Worm (Caenorhabditis elegans): ENCODE measurements around the gene F49F1.10.

F49F1.10 gene

DNA sequence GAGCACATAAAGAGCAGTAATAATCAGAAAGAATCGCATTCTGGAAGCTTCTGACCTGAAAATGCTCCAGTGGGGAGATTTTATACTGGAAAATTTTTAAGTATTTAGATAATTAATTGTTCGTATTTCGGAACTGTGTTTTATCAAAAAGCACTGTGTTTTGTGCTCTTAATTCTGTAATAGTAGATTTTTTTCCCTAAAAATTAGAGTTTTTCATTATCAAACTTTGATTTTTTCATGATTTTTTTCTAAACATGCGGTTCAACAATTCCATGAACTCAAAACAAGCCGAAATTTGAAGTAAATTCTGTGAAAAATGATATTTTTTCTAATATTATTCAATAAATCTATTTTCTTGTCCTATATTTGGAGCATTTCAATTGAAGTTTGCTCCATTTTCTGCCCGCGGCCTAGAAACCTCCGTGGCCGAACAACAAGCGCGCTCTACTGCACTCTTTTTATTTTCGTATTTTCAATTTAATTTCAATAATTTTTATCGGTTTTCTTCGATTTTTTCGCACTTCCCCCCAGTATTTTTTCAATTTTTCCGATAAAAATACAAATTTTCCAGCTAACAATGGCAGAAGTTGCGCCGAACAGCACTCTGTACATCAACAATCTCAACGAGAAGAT is 32.7 kb upstream of the F49F1.10 start, which contains the start of the genes K08D10.13 and rnp-2 (continued):
- peak; percentile 54 for TF ChIP-seq swsn-7 (tag; optimal IDR thresholded peaks at IDR 0.05)
- TF ChIP-seq rnt-1 (tag; optimal IDR thresholded peaks at IDR 0.05) = peak; percentile 88
- TF ChIP-seq nhr-84 (tag; optimal IDR thresholded peaks at IDR 0.05) = no peak
- no peak for TF ChIP-seq aly-2 (tag; optimal IDR thresholded peaks at IDR 0.05)
- TF ChIP-seq isw-1 (GFP tag; IDR thresholded peaks at IDR 0.05) = peak; percentile 29
- TF ChIP-seq lin-14 (GFP tag; optimal IDR thresholded peaks at IDR 0.05) = peak; percentile 60
- no peak for TF ChIP-seq sptf-1 (tag; optimal IDR thresholded peaks at IDR 0.05)
- TF ChIP-seq mab-9 (GFP tag; IDR thresholded peaks at IDR 0.05) = no peak
- no peak for TF ChIP-seq fos-1 (tag; optimal IDR thresholded peaks at IDR 0.05)
- no peak for TF ChIP-seq ama-1 (optimal IDR thresholded peaks at IDR 0.05)
- TF ChIP-seq ztf-4 (tag; optimal IDR thresholded peaks at IDR 0.05) = no peak
- TF ChIP-seq zip-4 (GFP tag; optimal IDR thresholded peaks at IDR 0.05) = no peak
- no peak for TF ChIP-seq pqm-1 (tag; optimal IDR thresholded peaks at IDR 0.05)
- TF ChIP-seq mdl-1 (tag; optimal IDR thresholded peaks at IDR 0.05) = no peak
- peak; percentile 76 to 79 for TF ChIP-seq lsy-2 (tag; optimal IDR thresholded peaks at IDR 0.05)
- TF ChIP-seq nhr-237 (tag; optimal IDR thresholded peaks at IDR 0.05) = no peak
- TF ChIP-seq dsc-1 (tag; optimal IDR thresholded peaks at IDR 0.05) = no peak
- TF ChIP-seq ceh-88 (GFP tag; IDR thresholded peaks at IDR 0.05) = no peak
- TF ChIP-seq efl-3 (GFP tag; optimal IDR thresholded peaks at IDR 0.05) = no peak
- TF ChIP-seq lin-13 (GFP tag; optimal IDR thresholded peaks at IDR 0.05) = no peak
- TF ChIP-seq xbp-1 (tag; optimal IDR thresholded peaks at IDR 0.05) = peak; percentile 59
- TF ChIP-seq hlh-4 (tag; optimal IDR thresholded peaks at IDR 0.05) = no peak
- peak; percentile 79 for TF ChIP-seq ceh-90 (tag; optimal IDR thresholded peaks at IDR 0.05)
- TF ChIP-seq ces-1 (GFP tag; optimal IDR thresholded peaks at IDR 0.05) = no peak
- TF ChIP-seq ets-5 (GFP tag; IDR thresholded peaks at IDR 0.05) = no peak
- TF ChIP-seq unc-130 (tag; optimal IDR thresholded peaks at IDR 0.05) = peak; percentile 22
- TF ChIP-seq C16A3.4 (tag; optimal IDR thresholded peaks at IDR 0.05) = peak; percentile 28
- no peak for TF ChIP-seq unc-86 (tag; optimal IDR thresholded peaks at IDR 0.05)
- TF ChIP-seq skn-1 (tag; optimal IDR thresholded peaks at IDR 0.05) = no peak
- TF ChIP-seq ceh-8 (GFP tag; optimal IDR thresholded peaks at IDR 0.05) = no peak
- TF ChIP-seq hlh-17 (GFP tag; optimal IDR thresholded peaks at IDR 0.05; ENCODE audit: borderline replicate concordance) = no peak
- TF ChIP-seq nhr-76 (tag; optimal IDR thresholded peaks at IDR 0.05) = no peak
- TF ChIP-seq pag-3 (tag; optimal IDR thresholded peaks at IDR 0.05; ENCODE audit: borderline replicate concordance, insufficient read depth) = no peak
- no peak for TF ChIP-seq zag-1 (tag; optimal IDR thresholded peaks at IDR 0.05)
- TF ChIP-seq sup-37 (GFP tag; optimal IDR thresholded peaks at IDR 0.05) = no peak
- peak; percentile 25 for TF ChIP-seq fkh-8 (tag; optimal IDR thresholded peaks at IDR 0.05)
- TF ChIP-seq lin-35 (GFP tag; optimal IDR thresholded peaks at IDR 0.05) = peak; percentile 65 to 66
- peak; percentile 18 for TF ChIP-seq egl-13 (tag; optimal IDR thresholded peaks at IDR 0.05)
- TF ChIP-seq blmp-1 (tag; optimal IDR thresholded peaks at IDR 0.05) = no peak
- no peak for TF ChIP-seq vab-15 (tag; optimal IDR thresholded peaks at IDR 0.05)
- peak; percentile 45 to 67 (median 58) for TF ChIP-seq ceh-82 (tag; optimal IDR thresholded peaks at IDR 0.05)
- peak; percentile 46 to 75 (median 56) for TF ChIP-seq dpl-1 (GFP tag; optimal IDR thresholded peaks at IDR 0.05)
- TF ChIP-seq sox-4 (tag; optimal IDR thresholded peaks at IDR 0.05) = peak; percentile 27
- peak; percentile 73 for TF ChIP-seq mep-1 (tag; optimal IDR thresholded peaks at IDR 0.05)
- peak; percentile 66 for TF ChIP-seq nhr-47 (tag; optimal IDR thresholded peaks at IDR 0.05)
- TF ChIP-seq unc-30 (tag; optimal IDR thresholded peaks at IDR 0.05) = no peak
- TF ChIP-seq nhr-20 (tag; optimal IDR thresholded peaks at IDR 0.05) = peak; percentile 27
- TF ChIP-seq C04F5.9 (tag; optimal IDR thresholded peaks at IDR 0.05) = peak; percentile 16
- TF ChIP-seq irx-1 (tag; optimal IDR thresholded peaks at IDR 0.05) = peak; percentile 61
- no peak for TF ChIP-seq hpl-2 (GFP tag; optimal IDR thresholded peaks at IDR 0.05)
- peak; percentile 59 for TF ChIP-seq nhr-90 (tag; optimal IDR thresholded peaks at IDR 0.05; ENCODE audit: poor library complexity)
